Worm (Caenorhabditis elegans) whole organism, L2 larva: ENCODE results near the gene ndg-4.

ENCODE experiments used
- aly-2 ChIP-seq: fragments of 150-350 bp; optimal IDR thresholded peaks from 2 replicates; lab custom pipeline; 2014; ENCODE audit warnings: missing biosample characterization, missing genetic modification characterization
- blmp-1 ChIP-seq: sonication (generic microtip); optimal IDR thresholded peaks from 2 replicates; lab custom pipeline; 2017; ENCODE audit warnings: missing genetic modification characterization, mild to moderate bottlenecking, missing compliant biosample characterization, antibody characterized with exemption, moderate library complexity; ENCODE audit not compliant: insufficient read depth
- ceh-82 ChIP-seq: fragments of 150-350 bp; optimal IDR thresholded peaks from 2 replicates; lab custom pipeline; 2014; ENCODE audit warnings: missing biosample characterization, missing genetic modification characterization
- nhr-11 ChIP-seq: fragments of 150-350 bp; optimal IDR thresholded peaks from 2 replicates; lab custom pipeline; 2014; ENCODE audit warnings: missing biosample characterization, missing genetic modification characterization
- nhr-12 ChIP-seq: fragments of 150-350 bp; optimal IDR thresholded peaks from 2 replicates; lab custom pipeline; 2014; ENCODE audit warnings: missing biosample characterization, missing genetic modification characterization
- nhr-129 ChIP-seq: fragments of 150-350 bp; optimal IDR thresholded peaks from 2 replicates; lab custom pipeline; 2014; ENCODE audit warnings: missing biosample characterization, missing genetic modification characterization
- nhr-6 ChIP-seq: fragments of 150-350 bp; optimal IDR thresholded peaks from 2 replicates; lab custom pipeline; 2014; ENCODE audit warnings: missing biosample characterization, missing genetic modification characterization
- nhr-77 ChIP-seq: fragments of 150-350 bp; optimal IDR thresholded peaks from 2 replicates; lab custom pipeline; 2014; ENCODE audit warnings: missing biosample characterization, missing genetic modification characterization
- skn-1 ChIP-seq: sonication (generic microtip); optimal IDR thresholded peaks from 2 replicates; lab custom pipeline; 2017; ENCODE audit warnings: missing biosample characterization, missing genetic modification characterization
- snpc-4 ChIP-seq: fragments of 150-350 bp; optimal IDR thresholded peaks from 2 replicates; lab custom pipeline; 2014; ENCODE audit warnings: missing biosample characterization, missing genetic modification characterization
- unc-39 ChIP-seq: fragments of 150-350 bp; optimal IDR thresholded peaks from 2 replicates; lab custom pipeline; 2014; ENCODE audit warnings: missing biosample characterization, missing genetic modification characterization
- unc-62 ChIP-seq: fragments of 150-350 bp; optimal IDR thresholded peaks from 2 replicates; lab custom pipeline; 2014; ENCODE audit warnings: missing biosample characterization, missing genetic modification reagents, missing genetic modification characterization

DNA sequence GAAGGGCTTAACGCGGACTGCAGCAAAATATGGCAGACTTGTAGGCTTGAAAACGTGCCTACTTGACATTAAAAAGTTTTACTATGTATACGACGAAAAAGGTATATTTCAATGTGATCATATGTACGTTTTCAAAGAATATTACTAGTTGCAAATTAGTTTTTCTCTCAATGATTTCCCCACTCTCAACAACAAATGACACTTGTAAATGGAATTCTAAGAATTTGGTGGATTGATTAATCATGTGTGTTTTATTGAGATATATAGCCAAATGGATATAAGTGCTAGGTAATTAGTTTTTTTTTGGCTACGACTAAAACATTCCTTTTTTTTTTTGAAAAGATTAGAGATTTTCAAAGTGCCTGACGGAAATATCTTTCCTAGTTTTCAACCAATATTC lies 20.1 kb upstream of the ndg-4 start:
- TF ChIP-seq nhr-11 (tag; lab: Kevin White, UChicago) (no peak), skn-1 (tag; lab: Kevin White, UChicago) (no peak), ceh-82 (tag; lab: Kevin White, UChicago) (no peak), nhr-77 (tag; lab: Kevin White, UChicago) (no peak), snpc-4 (tag; lab: Kevin White, UChicago) (no peak), aly-2 (tag; lab: Kevin White, UChicago) (no peak), unc-39 (tag; lab: Kevin White, UChicago) (no peak), nhr-12 (tag; lab: Kevin White, UChicago) (no peak), nhr-129 (tag; lab: Kevin White, UChicago) (no peak), blmp-1 (tag; lab: Kevin White, UChicago) (no peak), nhr-6 (tag; lab: Kevin White, UChicago) (no peak), unc-62 (GFP tag; lab: Kevin White, UChicago) (no peak)
